Fruit fly (Drosophila melanogaster) whole organism, embryonic: ENCODE results near the gene Rbm13.

Experiments
- Atf6 ChIP-seq: fragments of 200-800 bp; sonication (Bioruptor generic); IDR thresholded peaks from 2 replicates; pipeline ENCODE4 v1.3.6; 2022; ENCODE audit warnings: missing biosample characterization, missing genetic modification characterization
- CG10267 ChIP-seq: fragments of 200-800 bp; sonication (Bioruptor generic); optimal IDR thresholded peaks from 2 replicates; lab custom pipeline; 2018; ENCODE audit warnings: missing biosample characterization, mild to moderate bottlenecking, missing genetic modification characterization, moderate library complexity
- CG10321 ChIP-seq: fragments of 200-800 bp; sonication (Bioruptor generic); IDR thresholded peaks from 2 replicates; pipeline ENCODE4 v1.3.6; 2022; ENCODE audit warnings: missing biosample characterization, missing genetic modification characterization
- CG10543 ChIP-seq: fragments of 200-800 bp; sonication (Bioruptor generic); optimal IDR thresholded peaks from 3 replicates; lab custom pipeline; 2017; ENCODE audit warnings: missing biosample characterization, mild to moderate bottlenecking, missing genetic modification characterization, moderate library complexity
- CG10979 ChIP-seq: fragments of 200-800 bp; sonication (Bioruptor generic); optimal IDR thresholded peaks from 2 replicates; lab custom pipeline; 2018; ENCODE audit warnings: missing biosample characterization, mild to moderate bottlenecking, missing genetic modification characterization, moderate library complexity
- CG12391 ChIP-seq: fragments of 200-800 bp; sonication (Bioruptor generic); optimal IDR thresholded peaks from 3 replicates; lab custom pipeline; 2018; ENCODE audit warnings: missing biosample characterization, mild to moderate bottlenecking, missing genetic modification characterization, moderate library complexity
- CG13424 ChIP-seq: fragments of 200-800 bp; sonication (Bioruptor generic); optimal IDR thresholded peaks from 2 replicates; lab custom pipeline; 2019; ENCODE audit warnings: missing biosample characterization, mild to moderate bottlenecking, missing genetic modification characterization, moderate library complexity
- CG14710 ChIP-seq: fragments of 200-800 bp; sonication (Bioruptor generic); optimal IDR thresholded peaks from 3 replicates; lab custom pipeline; 2019; ENCODE audit warnings: missing biosample characterization, mild to moderate bottlenecking, missing genetic modification characterization, moderate library complexity
- CG15269 ChIP-seq: fragments of 200-800 bp; sonication (Bioruptor generic); optimal IDR thresholded peaks from 2 replicates; lab custom pipeline; 2018; ENCODE audit warnings: missing biosample characterization, mild to moderate bottlenecking, missing genetic modification characterization, moderate library complexity
- CG17359 ChIP-seq: fragments of 200-800 bp; sonication (Bioruptor generic); optimal IDR thresholded peaks from 3 replicates; lab custom pipeline; 2018; ENCODE audit warnings: missing biosample characterization, mild to moderate bottlenecking, missing genetic modification characterization, moderate library complexity
- CG17361 ChIP-seq: fragments of 200-800 bp; sonication (Bioruptor generic); IDR thresholded peaks from 3 replicates; pipeline ENCODE4 v1.3.6; 2022; ENCODE audit warnings: missing biosample characterization, missing genetic modification characterization
- CG17385 ChIP-seq: fragments of 200-800 bp; sonication (Bioruptor generic); optimal IDR thresholded peaks from 3 replicates; lab custom pipeline; 2018; ENCODE audit warnings: missing biosample characterization, mild to moderate bottlenecking, missing genetic modification characterization
- CG17802 ChIP-seq: fragments of 200-800 bp; sonication (Bioruptor generic); optimal IDR thresholded peaks from 2 replicates; lab custom pipeline; 2018; ENCODE audit warnings: missing biosample characterization, mild to moderate bottlenecking, missing genetic modification characterization, moderate library complexity
- CG2199 ChIP-seq: fragments of 200-800 bp; sonication (Bioruptor generic); IDR thresholded peaks from 3 replicates; pipeline ENCODE4 v1.3.6; 2022; ENCODE audit warnings: missing biosample characterization, missing genetic modification characterization
- CG2712 ChIP-seq: fragments of 200-800 bp; optimal IDR thresholded peaks from 3 replicates; lab custom pipeline; 2019; ENCODE audit warnings: missing biosample characterization, mild to moderate bottlenecking, missing genetic modification characterization, moderate library complexity
- CG31224 ChIP-seq: fragments of 200-800 bp; sonication (Bioruptor generic); IDR thresholded peaks from 2 replicates; pipeline ENCODE4 v1.3.6; 2022; ENCODE audit warnings: missing biosample characterization, missing genetic modification characterization
- CG6689 ChIP-seq: fragments of 200-800 bp; sonication (Bioruptor generic); IDR thresholded peaks from 2 replicates; pipeline ENCODE4 v1.3.6; 2022; ENCODE audit warnings: missing biosample characterization, missing genetic modification characterization
- CG7556 ChIP-seq: fragments of 200-800 bp; sonication (Bioruptor generic); optimal IDR thresholded peaks from 2 replicates; lab custom pipeline; 2017; ENCODE audit warnings: missing biosample characterization, mild to moderate bottlenecking, missing genetic modification characterization
- CG8924 ChIP-seq: fragments of 200-800 bp; optimal IDR thresholded peaks from 3 replicates; lab custom pipeline; 2019; ENCODE audit warnings: missing biosample characterization, mild to moderate bottlenecking, missing genetic modification characterization, moderate library complexity
- CG9817 ChIP-seq: fragments of 200-800 bp; sonication (Bioruptor generic); optimal IDR thresholded peaks from 2 replicates; lab custom pipeline; 2018; ENCODE audit warnings: missing biosample characterization, mild to moderate bottlenecking, missing genetic modification characterization, moderate library complexity
- CG9932 ChIP-seq: fragments of 200-800 bp; sonication (Bioruptor generic); IDR thresholded peaks from 2 replicates; pipeline ENCODE4 v1.3.6; 2022; ENCODE audit warnings: missing biosample characterization, missing genetic modification characterization
- CoRest ChIP-seq: fragments of 200-800 bp; sonication (Bioruptor generic); optimal IDR thresholded peaks from 3 replicates; lab custom pipeline; 2018; ENCODE audit warnings: missing biosample characterization, mild to moderate bottlenecking, missing genetic modification characterization, moderate library complexity
- D ChIP-seq, 2 experiments: fragments of 200-800 bp in 1 of 2; fragments of >200 bp in 1 of 2; sonication (Bioruptor generic) in 1 of 2; optimal IDR thresholded peaks; 2 replicates in 1 of 2; 3 replicates in 1 of 2; lab custom pipeline; 2017; ENCODE audit warnings: mild to moderate bottlenecking in 1 of 2, missing biosample characterization in 1 of 2, missing genetic modification characterization in 1 of 2, missing genetic modification reagents in 1 of 2
- Dfd ChIP-seq, 2 experiments: fragments of >200 bp; optimal IDR thresholded peaks; 2 replicates each; lab custom pipeline; 2017; ENCODE audit warnings: missing biosample characterization in 2 of 2, missing genetic modification characterization in 2 of 2
- Drgx ChIP-seq: fragments of 200-800 bp; sonication (Bioruptor generic); IDR thresholded peaks from 2 replicates; pipeline ENCODE4 v1.3.6; 2022; ENCODE audit warnings: missing biosample characterization, missing genetic modification characterization
- ERR ChIP-seq: fragments of 200-800 bp; sonication (Bioruptor generic); optimal IDR thresholded peaks from 2 replicates; lab custom pipeline; 2016; ENCODE audit warnings: missing biosample characterization, missing genetic modification characterization
- Ets65A ChIP-seq: fragments of 200-800 bp; sonication (Bioruptor generic); peaks from one replicate; lab custom pipeline; 2016; ENCODE audit warnings: missing biosample characterization, missing genetic modification characterization
- HHEX ChIP-seq: fragments of 200-800 bp; sonication (Bioruptor generic); optimal IDR thresholded peaks from 3 replicates; lab custom pipeline; 2017; ENCODE audit warnings: missing biosample characterization, mild to moderate bottlenecking, missing genetic modification characterization, missing genetic modification reagents
- Jarid2 ChIP-seq: fragments of 200-800 bp; sonication (Bioruptor generic); optimal IDR thresholded peaks from 3 replicates; lab custom pipeline; 2017; ENCODE audit warnings: mild to moderate bottlenecking, missing biosample characterization, missing genetic modification reagents, missing genetic modification characterization
- PHDP ChIP-seq: fragments of 200-800 bp; sonication (Bioruptor generic); optimal IDR thresholded peaks from 3 replicates; lab custom pipeline; 2018; ENCODE audit warnings: missing biosample characterization, mild to moderate bottlenecking, missing genetic modification characterization, moderate library complexity
- Rfx ChIP-seq: fragments of 200-800 bp; sonication (Bioruptor generic); IDR thresholded peaks from 2 replicates; pipeline ENCODE4 v1.3.6; 2022; ENCODE audit warnings: missing biosample characterization, missing genetic modification characterization
- Sox100B ChIP-seq: fragments of 200-800 bp; sonication (Bioruptor generic); optimal IDR thresholded peaks from 3 replicates; lab custom pipeline; 2018; ENCODE audit warnings: missing biosample characterization, mild to moderate bottlenecking, missing genetic modification characterization
- Sry-δ ChIP-seq: fragments of 200-800 bp; sonication (Bioruptor generic); optimal IDR thresholded peaks from 2 replicates; lab custom pipeline; 2016; ENCODE audit warnings: missing biosample characterization, missing genetic modification characterization
- Xrp1 ChIP-seq: fragments of 200-800 bp; sonication (Bioruptor generic); IDR thresholded peaks from 2 replicates; pipeline ENCODE4 v1.3.6; 2022; ENCODE audit warnings: missing biosample characterization, missing genetic modification characterization
- az2 ChIP-seq: fragments of 200-800 bp; sonication (Bioruptor generic); optimal IDR thresholded peaks from 3 replicates; lab custom pipeline; 2016; ENCODE audit warnings: missing biosample characterization, missing genetic modification characterization
- bigmax ChIP-seq: fragments of 200-800 bp; sonication (Bioruptor generic); optimal IDR thresholded peaks from 2 replicates; lab custom pipeline; 2018; ENCODE audit warnings: missing biosample characterization, mild to moderate bottlenecking, missing genetic modification characterization
- bsh ChIP-seq, 2 experiments: fragments of 200-800 bp; sonication (Bioruptor generic); optimal IDR thresholded peaks; 2 replicates each; lab custom pipeline; 2017 to 2018; ENCODE audit warnings: mild to moderate bottlenecking in 2 of 2, missing biosample characterization in 2 of 2, missing genetic modification characterization in 2 of 2, moderate library complexity in 1 of 2
- dan ChIP-seq: fragments of 200-800 bp; sonication (Bioruptor generic); IDR thresholded peaks from 2 replicates; pipeline ENCODE4 v1.3.6; 2022; ENCODE audit warnings: missing biosample characterization, missing genetic modification characterization
- dmrt99B ChIP-seq: fragments of 200-800 bp; sonication (Bioruptor generic); optimal IDR thresholded peaks from 2 replicates; lab custom pipeline; 2018; ENCODE audit warnings: missing biosample characterization, mild to moderate bottlenecking, missing genetic modification characterization, moderate library complexity
- fd96Cb ChIP-seq: fragments of 200-800 bp; sonication (Bioruptor generic); optimal IDR thresholded peaks from 2 replicates; lab custom pipeline; 2018; ENCODE audit warnings: missing biosample characterization, mild to moderate bottlenecking, missing genetic modification characterization, moderate library complexity
- gt ChIP-seq: fragments of 200-800 bp; sonication (Bioruptor generic); IDR thresholded peaks from 2 replicates; pipeline ENCODE4 v1.3.6; 2022; ENCODE audit warnings: missing biosample characterization, missing genetic modification characterization
- mam ChIP-seq: fragments of 200-800 bp; sonication (Bioruptor generic); optimal IDR thresholded peaks from 3 replicates; lab custom pipeline; 2016; ENCODE audit warnings: missing biosample characterization, missing genetic modification characterization
- mirr ChIP-seq: fragments of 200-800 bp; sonication (Bioruptor generic); optimal IDR thresholded peaks from 3 replicates; lab custom pipeline; 2018; ENCODE audit warnings: missing biosample characterization, mild to moderate bottlenecking, missing genetic modification characterization
- nom ChIP-seq: fragments of 200-800 bp; sonication (Bioruptor generic); optimal IDR thresholded peaks from 2 replicates; lab custom pipeline; 2017; ENCODE audit warnings: missing biosample characterization, missing genetic modification characterization, mild to moderate bottlenecking, moderate library complexity, missing genetic modification reagents
- org-1 ChIP-seq: fragments of 200-800 bp; sonication (Bioruptor generic); optimal IDR thresholded peaks from 2 replicates; lab custom pipeline; 2017; ENCODE audit warnings: missing biosample characterization, missing genetic modification characterization
- p53 ChIP-seq: fragments of 200-800 bp; sonication (Bioruptor generic); optimal IDR thresholded peaks from 2 replicates; lab custom pipeline; 2016; ENCODE audit warnings: missing biosample characterization, missing genetic modification characterization
- tgo ChIP-seq: fragments of 200-800 bp; sonication (Bioruptor generic); IDR thresholded peaks from 3 replicates; pipeline ENCODE4 v1.3.6; 2022; ENCODE audit warnings: missing biosample characterization, missing genetic modification characterization
- unpg ChIP-seq: fragments of 200-800 bp; sonication (Bioruptor generic); optimal IDR thresholded peaks from 3 replicates; lab custom pipeline; 2018; ENCODE audit warnings: missing biosample characterization, mild to moderate bottlenecking, missing genetic modification characterization, moderate library complexity
- vfl ChIP-seq: fragments of 200-800 bp; sonication (Bioruptor generic); optimal IDR thresholded peaks from 2 replicates; lab custom pipeline; 2016; ENCODE audit warnings: missing biosample characterization, missing genetic modification characterization

The Rbm13 gene

dm6 chrX:8866256-8866655 lies 35.2 kb upstream of the Rbm13 start (continued):
- TF ChIP-seq CG17385 (GFP tag; lab: Kevin White, UChicago) (peak; percentile 14), CG10543 (GFP tag; lab: Kevin White, UChicago) (no peak), CG17802 (tag; lab: Kevin White, UChicago) (no peak), CG17361 (peak; percentile 43; the same call in 1 of the 3 replicates), tgo (GFP tag; lab: Robert Waterston, UW) (peak; percentile 27; the same call in 1 of the 3 replicates), Dfd (GFP tag; optimal IDR thresholded peaks at IDR 0.05; lab: Kevin White, UChicago) (no peak), CG9932 (GFP tag; lab: Robert Waterston, UW) (peak; percentile 47; the same call in 1 of the 2 replicates), fd96Cb (tag; lab: Kevin White, UChicago) (peak; percentile 15), nom (no peak), Jarid2 (GFP tag; lab: Kevin White, UChicago) (no peak), CG8924 (tag; lab: Kevin White, UChicago) (peak; percentile 40), p53 (GFP tag; lab: Kevin White, UChicago) (no peak), CG31224 (GFP tag; lab: Robert Waterston, UW) (no peak), mam (GFP tag; lab: Kevin White, UChicago) (no peak), Ets65A (no peak), bsh (GFP tag; optimal IDR thresholded peaks at IDR 0.05; lab: Kevin White, UChicago) (peak in 1 of 2 experiments; percentile 28), Drgx (GFP tag; lab: Robert Waterston, UW) (peak; percentile 33; the same call in 1 of the 2 replicates), CG10267 (tag; lab: Kevin White, UChicago) (peak; percentile 24), dan (no peak), unpg (GFP tag; lab: Kevin White, UChicago) (peak; percentile 20), CoRest (tag; lab: Kevin White, UChicago) (peak; percentile 49), dmrt99B (peak; percentile 32), CG17359 (peak; percentile 13), PHDP (tag; lab: Kevin White, UChicago) (peak; percentile 28), org-1 (no peak), ERR (GFP tag; lab: Kevin White, UChicago) (no peak), gt (no peak), CG7556 (GFP tag; lab: Kevin White, UChicago) (peak; percentile 21), CG12391 (tag; lab: Kevin White, UChicago) (peak; percentile 27), Rfx (GFP tag; lab: Robert Waterston, UW) (0 out of 2 replicates have a peak, but pooled peaks have one; percentile 22), Xrp1 (GFP tag; lab: Robert Waterston, UW) (no peak; the same call in 1 of the 2 replicates), CG9817 (tag; lab: Kevin White, UChicago) (peak; percentile 20), Sox100B (GFP tag; lab: Kevin White, UChicago) (peak; percentile 27), az2 (no peak), CG10979 (tag; lab: Kevin White, UChicago) (peak; percentile 49), Sry-δ (GFP tag; lab: Kevin White, UChicago) (no peak), CG2199 (no peak), CG15269 (tag; lab: Kevin White, UChicago) (peak; percentile 40), vfl (GFP tag; lab: Kevin White, UChicago) (no peak), Atf6 (GFP tag; lab: Robert Waterston, UW) (no peak), D (optimal IDR thresholded peaks at IDR 0.05; lab: Kevin White, UChicago) (no peak), D (GFP tag; optimal IDR thresholded peaks at IDR 0.05; lab: Kevin White, UChicago) (peak; percentile 2), CG6689 (peak; percentile 39; the same call in 1 of the 2 replicates), bigmax (no peak), mirr (no peak), CG14710 (tag; lab: Kevin White, UChicago) (peak; percentile 23), CG2712 (peak; percentile 40), CG13424 (peak; percentile 24), HHEX (GFP tag; lab: Kevin White, UChicago) (no peak), CG10321 (GFP tag; lab: Robert Waterston, UW) (no peak)
